Worm (Caenorhabditis elegans) whole organism, midembryonic: ENCODE measurements around the gene nex-1.

Experiments
- T22C8.4 ChIP-seq: fragments of 200-800 bp; sonication (Bioruptor generic); IDR thresholded peaks from 2 replicates; pipeline ENCODE4 v1.3.6; 2022; ENCODE audit warnings: missing genetic modification characterization, missing compliant biosample characterization
- cog-1 ChIP-seq: sonication (generic microtip); optimal IDR thresholded peaks from 2 replicates; lab custom pipeline; 2016; ENCODE audit warnings: missing genetic modification characterization, missing compliant biosample characterization
- flt-1 ChIP-seq: fragments of 200-800 bp; sonication (Bioruptor generic); IDR thresholded peaks from 2 replicates; pipeline ENCODE4 v1.3.6; 2022; ENCODE audit warnings: missing genetic modification characterization, missing compliant biosample characterization
- klf-2 ChIP-seq: fragments of 200-800 bp; sonication (Bioruptor generic); conservative IDR thresholded peaks from 2 replicates; pipeline ENCODE4 v1.3.6; 2022; ENCODE audit warnings: missing genetic modification reagents, missing genetic modification characterization, missing compliant biosample characterization
- med-1 ChIP-seq: sonication (generic microtip); optimal IDR thresholded peaks from 2 replicates; lab custom pipeline; 2017; ENCODE audit warnings: missing genetic modification characterization, mild to moderate bottlenecking, missing compliant biosample characterization, antibody characterized with exemption, missing genetic modification reagents; ENCODE audit not compliant: insufficient read depth
- tab-1 ChIP-seq: fragments of 200-800 bp; sonication (Bioruptor generic); IDR thresholded peaks from 2 replicates; pipeline ENCODE4 v1.3.6; 2022; ENCODE audit warnings: missing genetic modification characterization, missing compliant biosample characterization
- ztf-23 ChIP-seq: fragments of 200-800 bp; sonication (Bioruptor generic); IDR thresholded peaks from 2 replicates; pipeline ENCODE4 v1.3.6; 2022; ENCODE audit warnings: missing genetic modification reagents, missing genetic modification characterization, missing compliant biosample characterization

ce11 chrIII:5181217-5181616 is 44.2 kb upstream of the nex-1 start:
- TF ChIP-seq flt-1 (GFP tag; lab: Robert Waterston, UW): no peak
- no peak for TF ChIP-seq klf-2 (GFP tag; lab: Robert Waterston, UW)
- TF ChIP-seq med-1: no peak
- no peak for TF ChIP-seq T22C8.4 (GFP tag; lab: Robert Waterston, UW)
- TF ChIP-seq ztf-23: no peak
- no peak for TF ChIP-seq cog-1 (tag; lab: Kevin White, UChicago)
- no peak for TF ChIP-seq tab-1 (GFP tag; lab: Robert Waterston, UW)
